Fruit fly (Drosophila melanogaster) whole organism, pupa: Measurements from ENCODE around the gene Dbp21E2.

ENCODE experiments used
- CG13204 ChIP-seq: fragments of 200-800 bp; sonication (Bioruptor generic); optimal IDR thresholded peaks from 2 replicates; lab custom pipeline; 2018; ENCODE audit warnings: missing biosample characterization, mild to moderate bottlenecking, missing genetic modification characterization, moderate library complexity
- CG14655 ChIP-seq: fragments of 200-800 bp; sonication (Bioruptor generic); optimal IDR thresholded peaks from 3 replicates; lab custom pipeline; 2017; ENCODE audit warnings: mild to moderate bottlenecking, missing biosample characterization, missing genetic modification reagents, missing genetic modification characterization
- D1 ChIP-seq: fragments of 200-800 bp; sonication (Bioruptor generic); optimal IDR thresholded peaks from 2 replicates; lab custom pipeline; 2018; ENCODE audit warnings: missing biosample characterization, mild to moderate bottlenecking, missing genetic modification characterization, moderate library complexity
- EcR ChIP-seq: fragments of 200-800 bp; sonication (Bioruptor generic); optimal IDR thresholded peaks from 3 replicates; lab custom pipeline; 2019; ENCODE audit warnings: missing biosample characterization, missing genetic modification characterization, mild to moderate bottlenecking, moderate library complexity, missing genetic modification reagents
- Ets98B ChIP-seq: fragments of 200-800 bp; sonication (Bioruptor generic); IDR thresholded peaks from 2 replicates; pipeline ENCODE4 v1.3.6; 2022; ENCODE audit warnings: missing biosample characterization, missing genetic modification characterization
- Pif1A ChIP-seq: fragments of 200-800 bp; sonication (Bioruptor generic); optimal IDR thresholded peaks from 3 replicates; lab custom pipeline; 2016; ENCODE audit warnings: missing biosample characterization, missing genetic modification characterization
- Snoo ChIP-seq: fragments of 200-800 bp; sonication (Bioruptor generic); optimal IDR thresholded peaks from 3 replicates; lab custom pipeline; 2017; ENCODE audit warnings: missing biosample characterization, mild to moderate bottlenecking, missing genetic modification characterization, inconsistent platforms
- fd96Ca ChIP-seq: fragments of 200-800 bp; sonication (Bioruptor generic); IDR thresholded peaks from 3 replicates; pipeline ENCODE4 v1.3.6; 2022; ENCODE audit warnings: missing biosample characterization, missing genetic modification characterization
- rn ChIP-seq: fragments of 200-800 bp; sonication (Bioruptor generic); IDR thresholded peaks from 2 replicates; pipeline ENCODE4 v1.3.6; 2022; ENCODE audit warnings: missing biosample characterization, missing genetic modification characterization

DNA sequence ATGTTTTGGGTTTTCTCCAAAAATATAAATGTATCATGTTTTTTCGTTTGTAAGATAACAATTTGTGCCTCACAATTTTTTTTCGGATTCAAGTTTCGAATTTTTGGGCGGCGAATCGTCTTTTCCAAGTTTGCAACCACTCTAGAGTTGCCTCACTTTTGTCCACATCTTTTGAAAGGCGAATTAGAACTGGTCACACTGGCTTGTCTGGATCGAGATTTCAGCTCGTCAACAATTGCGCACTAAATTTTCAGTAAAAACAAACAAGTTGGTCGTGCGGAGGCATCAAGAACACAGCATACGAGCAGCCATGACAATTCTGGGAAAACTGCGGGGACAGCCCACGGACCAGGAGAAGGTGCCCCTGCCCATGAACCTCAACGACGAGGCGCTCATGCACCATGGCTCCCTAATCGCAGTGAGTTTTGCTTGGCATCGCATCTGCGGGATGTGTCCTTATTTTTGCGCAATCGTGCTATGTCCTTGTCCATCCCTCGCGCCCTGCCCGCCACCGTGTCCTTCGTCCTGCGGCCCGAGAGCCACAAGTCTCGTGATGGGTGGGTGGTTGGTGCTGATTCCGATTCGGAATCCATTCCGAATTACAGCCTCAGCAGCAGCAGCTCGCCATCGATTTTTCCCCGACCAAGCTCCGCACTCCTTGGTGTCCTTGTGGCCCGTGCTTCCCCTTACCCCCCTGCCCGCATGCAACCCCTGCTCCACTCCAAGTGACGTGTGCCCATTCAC, 10.0 kb downstream of the Dbp21E2 start, which contains the start of gene CG3662:
- TF ChIP-seq EcR (no peak), Snoo (tag; lab: Kevin White, UChicago) (no peak), CG14655 (GFP tag; lab: Kevin White, UChicago) (no peak), CG13204 (GFP tag; lab: Kevin White, UChicago) (no peak), fd96Ca (no peak), rn (GFP tag; lab: Robert Waterston, UW) (no peak), Ets98B (GFP tag; lab: Robert Waterston, UW) (no peak), D1 (tag; lab: Kevin White, UChicago) (no peak), Pif1A (GFP tag; lab: Kevin White, UChicago) (no peak)
